Fruit fly (Drosophila melanogaster) whole organism, pupa: Measurements from ENCODE around the gene Nepl11.

Source experiments
- CG13204 ChIP-seq: fragments of 200-800 bp; sonication (Bioruptor generic); optimal IDR thresholded peaks from 2 replicates; lab custom pipeline; 2018; ENCODE audit warnings: missing biosample characterization, mild to moderate bottlenecking, missing genetic modification characterization, moderate library complexity
- CG15710 ChIP-seq: fragments of 200-800 bp; sonication (Bioruptor generic); optimal IDR thresholded peaks from 2 replicates; lab custom pipeline; 2018; ENCODE audit warnings: missing biosample characterization, mild to moderate bottlenecking, missing genetic modification characterization, moderate library complexity
- CG32121 ChIP-seq: fragments of 200-800 bp; sonication (Bioruptor generic); IDR thresholded peaks from 2 replicates; pipeline ENCODE4 v1.3.6; 2022; ENCODE audit warnings: missing biosample characterization, missing genetic modification characterization
- CG8159 ChIP-seq: fragments of 200-800 bp; sonication (Bioruptor generic); optimal IDR thresholded peaks from 3 replicates; lab custom pipeline; 2018; ENCODE audit warnings: missing biosample characterization, mild to moderate bottlenecking, missing genetic modification characterization, moderate library complexity
- CG9948 ChIP-seq: fragments of 200-800 bp; sonication (Bioruptor generic); optimal IDR thresholded peaks from 2 replicates; lab custom pipeline; 2018; ENCODE audit warnings: missing biosample characterization, mild to moderate bottlenecking, missing genetic modification characterization, moderate library complexity
- Pif1A ChIP-seq: fragments of 200-800 bp; sonication (Bioruptor generic); optimal IDR thresholded peaks from 3 replicates; lab custom pipeline; 2016; ENCODE audit warnings: missing biosample characterization, missing genetic modification characterization

The Nepl11 gene

dm6 chr3R:4243096-4243940, 51.3 kb downstream of the Nepl11 start, which contains the start of gene CG34305:
Gene CG34305 (minus strand): TSS chr3R:4243146.
- TF ChIP-seq CG9948 (tag; lab: Kevin White, UChicago) (no peak), CG32121 (GFP tag; lab: Robert Waterston, UW) (no peak), CG15710 (tag; lab: Kevin White, UChicago) (no peak), Pif1A (GFP tag; lab: Kevin White, UChicago) (peak; percentile 7), CG8159 (tag; lab: Kevin White, UChicago) (peak; percentile 49), CG13204 (no peak)
